Worm (Caenorhabditis elegans) whole organism, L2 larva: ENCODE measurements around the gene sld-5.

Source experiments
- F13H6.1 ChIP-seq: sonication (generic microtip); optimal IDR thresholded peaks from 2 replicates; lab custom pipeline; 2016; ENCODE audit warnings: missing genetic modification characterization, missing compliant biosample characterization
- ama-1 ChIP-seq: fragments of 150-350 bp; optimal IDR thresholded peaks from 2 replicates; lab custom pipeline; 2018; ENCODE audit warnings: inconsistent platforms
- egl-27 ChIP-seq: sonication (generic microtip); optimal IDR thresholded peaks from 3 replicates; lab custom pipeline; 2017; ENCODE audit warnings: missing biosample characterization, missing genetic modification reagents, missing genetic modification characterization
- elt-1 ChIP-seq: fragments of 150-350 bp; optimal IDR thresholded peaks from 2 replicates; lab custom pipeline; 2014; ENCODE audit warnings: missing biosample characterization, missing genetic modification characterization
- elt-3 ChIP-seq: sonication (generic microtip); optimal IDR thresholded peaks from 2 replicates; lab custom pipeline; 2017; ENCODE audit warnings: missing biosample characterization, missing genetic modification characterization
- lin-39 ChIP-seq: fragments of 150-350 bp; optimal IDR thresholded peaks from 2 replicates; lab custom pipeline; 2014; ENCODE audit warnings: missing biosample characterization, missing genetic modification reagents, missing genetic modification characterization
- nhr-23 ChIP-seq: fragments of 150-350 bp; optimal IDR thresholded peaks from 2 replicates; lab custom pipeline; 2014; ENCODE audit warnings: missing biosample characterization, missing genetic modification reagents, missing genetic modification characterization

ce11 chrV:20234439-20234838, 3.1 kb downstream of the sld-5 start:
- TF ChIP-seq lin-39 (tag; lab: Kevin White, UChicago) (no peak), elt-3 (tag; lab: Kevin White, UChicago) (no peak), elt-1 (tag; lab: Kevin White, UChicago) (no peak), egl-27 (tag; lab: Kevin White, UChicago) (no peak), nhr-23 (tag; lab: Kevin White, UChicago) (no peak), ama-1 (lab: Kevin White, UChicago) (no peak), F13H6.1 (tag; lab: Kevin White, UChicago) (no peak)
